Worm (Caenorhabditis elegans) whole organism, L2 larva: Measurements from ENCODE around the gene cyp-13B2.

Experiments
- ama-1 ChIP-seq: fragments of 150-350 bp; optimal IDR thresholded peaks from 2 replicates; lab custom pipeline; 2018; ENCODE audit warnings: inconsistent platforms
- elt-3 ChIP-seq: sonication (generic microtip); optimal IDR thresholded peaks from 2 replicates; lab custom pipeline; 2017; ENCODE audit warnings: missing biosample characterization, missing genetic modification characterization
- nhr-25 ChIP-seq: fragments of 150-350 bp; sonication (generic microtip); optimal IDR thresholded peaks from 3 replicates; lab custom pipeline; 2014; ENCODE audit warnings: missing biosample characterization, missing genetic modification characterization
- nhr-77 ChIP-seq: fragments of 150-350 bp; optimal IDR thresholded peaks from 2 replicates; lab custom pipeline; 2014; ENCODE audit warnings: missing biosample characterization, missing genetic modification characterization
- peb-1 ChIP-seq: fragments of 150-350 bp; optimal IDR thresholded peaks from 2 replicates; lab custom pipeline; 2014; ENCODE audit warnings: missing biosample characterization, missing genetic modification characterization
- skn-1 ChIP-seq: sonication (generic microtip); optimal IDR thresholded peaks from 2 replicates; lab custom pipeline; 2017; ENCODE audit warnings: missing biosample characterization, missing genetic modification characterization
- snpc-4 ChIP-seq: fragments of 150-350 bp; optimal IDR thresholded peaks from 2 replicates; lab custom pipeline; 2014; ENCODE audit warnings: missing biosample characterization, missing genetic modification characterization
- ztf-11 ChIP-seq: sonication (generic microtip); optimal IDR thresholded peaks from 2 replicates; lab custom pipeline; 2017; ENCODE audit warnings: missing biosample characterization, missing genetic modification characterization

ce11 chrX:14178688-14179087, 46.7 kb upstream of the cyp-13B2 start, which contains the start of gene C37E2.10:
- TF ChIP-seq snpc-4 (no peak), elt-3 (tag; lab: Kevin White, UChicago) (no peak), skn-1 (tag; lab: Kevin White, UChicago) (no peak), ztf-11 (tag; lab: Kevin White, UChicago) (no peak), ama-1 (lab: Kevin White, UChicago) (no peak), nhr-77 (tag; lab: Kevin White, UChicago) (no peak), nhr-25 (tag; lab: Kevin White, UChicago) (no peak), peb-1 (tag; lab: Kevin White, UChicago) (no peak)
